Fruit fly (Drosophila melanogaster): ENCODE measurements around the gene CG14109.

dm6 chr3L:13422286-13422787, 18.4 kb upstream of the CG14109 start, which contains the start of gene CG32121:
- no peak for TF ChIP-seq Sin3A (optimal IDR thresholded peaks at IDR 0.05)
- TF ChIP-seq CG33557 (GFP tag; optimal IDR thresholded peaks at IDR 0.05): no peak
- no peak for TF ChIP-seq CG6854 (GFP tag; optimal IDR thresholded peaks at IDR 0.05)
- no peak for TF ChIP-seq CG10147 (GFP tag; optimal IDR thresholded peaks at IDR 0.05)
- no peak for TF ChIP-seq CG32532 (GFP tag; IDR thresholded peaks at IDR 0.05)
